Worm (Caenorhabditis elegans) whole organism, late embryonic: ENCODE results near the gene Y66D12A.24.

ENCODE experiments used
- ama-1 ChIP-seq: fragments of 150-350 bp; optimal IDR thresholded peaks from 2 replicates; lab custom pipeline; 2014
- elt-2 ChIP-seq: sonication (generic microtip); optimal IDR thresholded peaks from 2 replicates; lab custom pipeline; 2016; ENCODE audit warnings: missing genetic modification reagents, missing genetic modification characterization, missing compliant biosample characterization
- pha-4 ChIP-seq: fragments of 150-350 bp; optimal IDR thresholded peaks from 2 replicates; lab custom pipeline; 2018; ENCODE audit warnings: missing biosample characterization, missing genetic modification reagents, missing genetic modification characterization
- pqm-1 ChIP-seq: sonication (generic microtip); optimal IDR thresholded peaks from 2 replicates; lab custom pipeline; 2016; ENCODE audit warnings: missing genetic modification characterization, missing compliant biosample characterization
- unc-3 ChIP-seq, 2 experiments: fragments of 200-800 bp in 1 of 2; sonication (Bioruptor generic) in 1 of 2; sonication (generic microtip) in 1 of 2; conservative IDR thresholded peaks in 1 of 2; optimal IDR thresholded peaks in 1 of 2; 2 replicates each; pipeline versions ENCODE4 v1.3.6 to Lab custom; 2016 to 2022; ENCODE audit warnings: missing compliant biosample characterization in 2 of 2, missing genetic modification characterization in 2 of 2, missing genetic modification reagents in 1 of 2
- unc-86 ChIP-seq: sonication (generic microtip); optimal IDR thresholded peaks from 2 replicates; lab custom pipeline; 2016; ENCODE audit warnings: missing genetic modification characterization, missing compliant biosample characterization

DNA sequence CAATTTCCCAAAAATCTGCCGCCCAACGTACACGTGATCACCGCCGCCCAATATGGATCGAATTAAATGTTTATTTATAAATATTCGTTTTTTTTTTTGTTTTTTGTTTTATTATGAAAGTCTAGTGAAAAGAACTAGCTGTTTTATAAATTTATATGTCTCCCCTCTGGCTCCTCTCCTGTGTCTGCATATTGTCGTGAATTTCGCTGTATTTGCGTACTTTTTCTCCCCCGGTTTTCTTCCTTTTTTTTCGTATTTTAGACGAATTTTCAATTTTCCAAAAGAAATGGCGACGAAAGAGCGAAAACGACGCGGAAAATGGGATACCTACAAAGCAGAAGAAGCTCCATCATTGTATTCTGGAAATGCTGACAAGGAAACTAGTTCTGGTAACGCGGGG lies 29.7 kb downstream of the Y66D12A.24 start, which contains the start of gene xpb-1:
- no peak for TF ChIP-seq elt-2 (tag; lab: Kevin White, UChicago)
- no peak for TF ChIP-seq ama-1 (lab: Kevin White, UChicago)
- TF ChIP-seq pqm-1, result no peak
- TF ChIP-seq pha-4 (tag; lab: Kevin White, UChicago), result no peak
- no peak for TF ChIP-seq unc-3 (GFP tag; conservative IDR thresholded peaks at IDR 0.05; lab: Robert Waterston, UW)
- TF ChIP-seq unc-3 (tag; optimal IDR thresholded peaks at IDR 0.05; lab: Kevin White, UChicago), result no peak
- no peak for TF ChIP-seq unc-86
